Fruit fly (Drosophila melanogaster): ENCODE data around the gene CG31327.

CG31327 gene

DNA sequence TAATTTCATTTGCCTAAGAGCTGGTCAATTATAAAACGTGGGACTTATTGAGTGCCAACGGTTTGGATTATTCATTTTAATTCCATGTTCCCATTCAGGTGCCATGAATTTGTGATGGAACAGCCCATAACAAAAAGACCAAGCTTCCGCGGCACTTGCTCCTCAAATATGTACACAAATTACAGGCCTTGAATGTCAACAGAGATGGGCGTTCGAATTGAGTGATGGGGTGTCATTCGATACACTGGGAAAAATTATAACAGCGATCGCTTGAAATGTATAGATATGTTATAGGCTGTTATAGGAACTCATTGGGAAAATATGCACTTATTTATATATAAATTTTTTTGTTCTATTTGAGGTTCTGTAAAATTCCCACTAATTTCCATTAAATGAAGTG lies 44.0 kb downstream of the CG31327 start:
- TF ChIP-seq usp (GFP tag; optimal IDR thresholded peaks at IDR 0.05) (no peak), CG8478 (optimal IDR thresholded peaks at IDR 0.05) (no peak), pan (optimal IDR thresholded peaks at IDR 0.05) (no peak)

dm6 chr3R:14112066-14112465 lies 48.0 kb downstream of the CG31327 start, which contains the start of gene CG14357:
Gene CG14357, minus strand, starts transcription at chr3R:14112166.
- TF ChIP-seq usp (GFP tag; optimal IDR thresholded peaks at IDR 0.05): no peak
- no peak for TF ChIP-seq pan (optimal IDR thresholded peaks at IDR 0.05)
- no peak for TF ChIP-seq CG8478 (optimal IDR thresholded peaks at IDR 0.05)
- no peak for TF ChIP-seq psq (optimal IDR thresholded peaks at IDR 0.05)
- TF ChIP-seq EcR (GFP tag; optimal IDR thresholded peaks at IDR 0.05): no peak
- TF ChIP-seq Dll (optimal IDR thresholded peaks at IDR 0.05): no peak

dm6 chr3R:14109145-14109544 lies 50.9 kb downstream of the CG31327 start, which contains the start of gene Or88a:
Gene Or88a, plus strand, starts transcription at chr3R:14109445.
- TF ChIP-seq psq (optimal IDR thresholded peaks at IDR 0.05) (no peak), CG8478 (optimal IDR thresholded peaks at IDR 0.05) (no peak), usp (GFP tag; optimal IDR thresholded peaks at IDR 0.05) (no peak), Dll (optimal IDR thresholded peaks at IDR 0.05) (no peak), pan (optimal IDR thresholded peaks at IDR 0.05) (no peak), EcR (GFP tag; optimal IDR thresholded peaks at IDR 0.05) (no peak)

dm6 chr3R:14108158-14108921 lies 51.7 kb downstream of the CG31327 start, which contains the start of gene CG12402:
Gene CG12402, minus strand, starts transcription at chr3R:14108321.
- peak; percentile 62 for TF ChIP-seq Dll (optimal IDR thresholded peaks at IDR 0.05)
- no peak for TF ChIP-seq usp (GFP tag; optimal IDR thresholded peaks at IDR 0.05)

DNA sequence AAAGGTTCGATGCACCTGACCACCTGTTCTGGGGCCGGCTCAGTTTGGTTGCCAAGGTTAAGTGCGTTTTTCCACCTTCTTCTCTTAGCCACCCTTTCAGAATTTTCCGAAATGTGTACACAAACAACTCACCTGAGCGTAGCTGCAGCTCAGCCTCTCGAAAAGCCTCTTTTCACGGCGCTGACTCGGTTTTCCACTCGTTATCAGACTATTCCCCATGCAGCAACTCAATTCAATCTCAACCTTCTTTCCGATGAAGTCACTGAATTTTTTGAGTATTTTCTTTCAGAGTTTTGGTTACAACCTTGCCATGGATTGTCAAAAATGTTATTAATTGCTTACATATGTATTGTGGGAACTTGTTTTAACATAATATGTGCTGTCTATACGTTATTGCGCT lies 52.5 kb downstream of the CG31327 start:
- TF ChIP-seq pan (optimal IDR thresholded peaks at IDR 0.05) (no peak), usp (GFP tag; optimal IDR thresholded peaks at IDR 0.05) (no peak), Dll (optimal IDR thresholded peaks at IDR 0.05) (no peak), EcR (GFP tag; optimal IDR thresholded peaks at IDR 0.05) (no peak), psq (optimal IDR thresholded peaks at IDR 0.05) (no peak)

Measured in whole organism.